Fruit fly (Drosophila melanogaster) whole organism, adult: ENCODE measurements around the gene Las.

Experiments used
- CG7045 ChIP-seq: fragments of 200-800 bp; sonication (Bioruptor generic); optimal IDR thresholded peaks from 2 replicates; lab custom pipeline; 2017; ENCODE audit warnings: missing biosample characterization, mild to moderate bottlenecking, missing genetic modification characterization
- CG7101 ChIP-seq: fragments of 200-800 bp; sonication (Bioruptor generic); optimal IDR thresholded peaks from 2 replicates; lab custom pipeline; 2018; ENCODE audit warnings: missing biosample characterization, mild to moderate bottlenecking, missing genetic modification characterization, moderate library complexity
- Crg-1 ChIP-seq: fragments of 200-800 bp; sonication (Bioruptor generic); optimal IDR thresholded peaks from 2 replicates; lab custom pipeline; 2016; ENCODE audit warnings: missing biosample characterization, missing genetic modification characterization
- Hr96 ChIP-seq: fragments of 200-800 bp; sonication (Bioruptor generic); optimal IDR thresholded peaks from 2 replicates; lab custom pipeline; 2016; ENCODE audit warnings: missing biosample characterization, missing genetic modification characterization
- cnc ChIP-seq, 2 experiments: fragments of >200 bp; optimal IDR thresholded peaks; 2 replicates each; lab custom pipeline; 2017
- kay ChIP-seq: fragments of 200-800 bp; sonication (Bioruptor generic); peaks from one replicate; lab custom pipeline; 2016; ENCODE audit warnings: missing biosample characterization, missing genetic modification characterization, borderline replicate concordance
- pad ChIP-seq: fragments of 200-800 bp; sonication (Bioruptor generic); optimal IDR thresholded peaks from 3 replicates; lab custom pipeline; 2017; ENCODE audit warnings: missing biosample characterization, missing genetic modification characterization, mild to moderate bottlenecking, moderate library complexity, missing genetic modification reagents

dm6 chr3L:20474197-20474788, 42.1 kb upstream of the Las start, which contains the start of gene isoQC:
- TF ChIP-seq Hr96 (GFP tag; lab: Kevin White, UChicago) (no peak), kay (GFP tag; lab: Kevin White, UChicago) (peak; percentile 90), pad (no peak), Crg-1 (GFP tag; lab: Kevin White, UChicago) (no peak), cnc (optimal IDR thresholded peaks at IDR 0.05; lab: Kevin White, UChicago) (no peak), CG7101 (tag; lab: Kevin White, UChicago) (no peak), CG7045 (GFP tag; lab: Kevin White, UChicago) (no peak)
